Worm (Caenorhabditis elegans) whole organism, L4/young adult: ENCODE data around the gene C18E9.8.

Experiments used
- W03F9.2 ChIP-seq: fragments of 150-350 bp; optimal IDR thresholded peaks from 2 replicates; lab custom pipeline; 2014; ENCODE audit warnings: missing biosample characterization, missing genetic modification characterization
- dao-5 ChIP-seq: sonication (generic microtip); optimal IDR thresholded peaks from 2 replicates; lab custom pipeline; 2016; ENCODE audit warnings: missing genotype, missing genetic modification characterization, moderate library complexity, missing compliant biosample characterization
- him-1 ChIP-seq: sonication (generic microtip); optimal IDR thresholded peaks from 2 replicates; lab custom pipeline; 2016; ENCODE audit warnings: missing genotype, missing genetic modification reagents, missing genetic modification characterization, missing compliant biosample characterization

ce11 chrII:8962206-8962605, 25.7 kb downstream of the C18E9.8 start:
- TF ChIP-seq him-1 (tag; lab: Kevin White, UChicago) (peak; percentile 9), dao-5 (tag; lab: Kevin White, UChicago) (no peak), W03F9.2 (tag; lab: Kevin White, UChicago) (no peak)
